Worm (Caenorhabditis elegans): ENCODE measurements around the gene clec-88.
A peak's percentile ranks its signal among the peaks of the same experiment; 100 is the strongest.

Gene clec-88

DNA sequence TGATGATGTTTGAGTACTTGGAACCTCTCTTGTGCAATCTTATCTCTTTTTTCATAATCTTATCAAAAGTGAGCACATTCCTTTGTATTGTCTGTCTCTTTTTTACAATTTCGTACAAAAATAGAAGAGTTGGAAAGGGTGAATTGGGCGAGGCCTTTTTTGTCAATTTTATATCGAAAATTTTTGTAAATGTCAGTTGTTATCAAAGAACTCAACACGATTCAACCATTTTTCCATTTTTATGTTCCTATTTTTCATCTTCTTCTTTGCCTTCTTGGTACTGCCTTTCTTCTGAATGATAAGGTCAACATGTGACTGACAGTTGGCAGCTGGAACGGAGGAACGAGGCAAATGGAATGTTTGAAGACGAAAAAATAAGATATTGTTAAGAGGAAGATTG, 48.3 kb downstream of the clec-88 start (continued):
- 0 out of 2 replicates have a peak, but pooled peaks have one; percentile 17 for TF ChIP-seq tra-1 (GFP tag; IDR thresholded peaks at IDR 0.05)
- no peak for TF ChIP-seq sdz-12 (GFP tag; optimal IDR thresholded peaks at IDR 0.05)
- TF ChIP-seq mdl-1 (tag; optimal IDR thresholded peaks at IDR 0.05): peak in 1 of 2 experiments; percentile 63
- no peak for TF ChIP-seq dpl-1 (GFP tag; optimal IDR thresholded peaks at IDR 0.05)
- TF ChIP-seq nhr-77 (tag; optimal IDR thresholded peaks at IDR 0.05): peak; percentile 85
- TF ChIP-seq nhr-42 (GFP tag; IDR thresholded peaks at IDR 0.05): no peak
- peak; percentile 48 for TF ChIP-seq nhr-48 (tag; optimal IDR thresholded peaks at IDR 0.05)
- peak; percentile 52 for TF ChIP-seq T20F7.1 (GFP tag; optimal IDR thresholded peaks at IDR 0.05)
